Worm (Caenorhabditis elegans): ENCODE data around the gene H40L08.3.

ce11 chrX:15027997-15028396, 47.9 kb downstream of the H40L08.3 start:
- TF ChIP-seq ZK546.5 (tag; optimal IDR thresholded peaks at IDR 0.05) = no peak
- no peak for TF ChIP-seq pha-4 (tag; optimal IDR thresholded peaks at IDR 0.05)
- TF ChIP-seq lin-15B (tag; optimal IDR thresholded peaks at IDR 0.05) = no peak
- no peak for TF ChIP-seq lin-39 (tag; optimal IDR thresholded peaks at IDR 0.05)
- no peak for TF ChIP-seq unc-62 (GFP tag; optimal IDR thresholded peaks at IDR 0.05)

Measured in whole organism, L3 larva.